Fruit fly (Drosophila melanogaster) whole organism, prepupa: ENCODE results near the gene CenB1A.
A peak's percentile ranks its signal among the peaks of the same experiment; 100 is the strongest.

ENCODE experiments used
- CG10631 ChIP-seq: fragments of 200-800 bp; sonication (Bioruptor generic); optimal IDR thresholded peaks from 2 replicates; lab custom pipeline; 2016; ENCODE audit warnings: missing biosample characterization, missing genetic modification characterization
- CG11762 ChIP-seq: fragments of 200-800 bp; sonication (Bioruptor generic); optimal IDR thresholded peaks from 3 replicates; lab custom pipeline; 2016; ENCODE audit warnings: missing biosample characterization, missing genetic modification characterization; ENCODE audit not compliant: insufficient read depth
- CG11902 ChIP-seq: fragments of 200-800 bp; sonication (Bioruptor generic); optimal IDR thresholded peaks from 3 replicates; lab custom pipeline; 2016; ENCODE audit warnings: missing biosample characterization, missing genetic modification characterization
- CG1621 ChIP-seq: fragments of 200-800 bp; sonication (Bioruptor generic); optimal IDR thresholded peaks from 3 replicates; lab custom pipeline; 2018; ENCODE audit warnings: missing biosample characterization, mild to moderate bottlenecking, missing genetic modification characterization
- CG3032 ChIP-seq: fragments of 200-800 bp; optimal IDR thresholded peaks from 2 replicates; lab custom pipeline; 2019; ENCODE audit warnings: missing biosample characterization, mild to moderate bottlenecking, missing genetic modification characterization, moderate library complexity
- CG32006 ChIP-seq: fragments of 200-800 bp; sonication (Bioruptor generic); optimal IDR thresholded peaks from 3 replicates; lab custom pipeline; 2017; ENCODE audit warnings: missing biosample characterization, mild to moderate bottlenecking, missing genetic modification characterization
- CG4318 ChIP-seq: fragments of 200-800 bp; sonication (Bioruptor generic); optimal IDR thresholded peaks from 3 replicates; lab custom pipeline; 2017; ENCODE audit warnings: missing biosample characterization, mild to moderate bottlenecking, missing genetic modification characterization
- CG6808 ChIP-seq: fragments of 200-800 bp; sonication (Bioruptor generic); optimal IDR thresholded peaks from 3 replicates; lab custom pipeline; 2017; ENCODE audit warnings: missing biosample characterization, missing genetic modification characterization, mild to moderate bottlenecking, moderate library complexity, missing genetic modification reagents
- CG6854 ChIP-seq: fragments of 200-800 bp; sonication (Bioruptor generic); optimal IDR thresholded peaks from 2 replicates; lab custom pipeline; 2017; ENCODE audit warnings: missing biosample characterization, mild to moderate bottlenecking, missing genetic modification characterization
- CG7368 ChIP-seq: fragments of 200-800 bp; sonication (Bioruptor generic); optimal IDR thresholded peaks from 3 replicates; lab custom pipeline; 2016; ENCODE audit warnings: missing biosample characterization, missing genetic modification characterization
- Eip75B ChIP-seq: fragments of 200-800 bp; sonication (Bioruptor generic); optimal IDR thresholded peaks from 3 replicates; lab custom pipeline; 2016; ENCODE audit warnings: missing biosample characterization, missing genetic modification characterization
- Eip78C ChIP-seq: fragments of 200-800 bp; sonication (Bioruptor generic); peaks from one replicate; lab custom pipeline; 2016; ENCODE audit warnings: missing biosample characterization, missing genetic modification characterization
- Gug ChIP-seq: fragments of 200-800 bp; sonication (Bioruptor generic); IDR thresholded peaks from 2 replicates; pipeline ENCODE4 v1.3.6; 2022; ENCODE audit warnings: missing biosample characterization, missing genetic modification characterization
- Hr38 ChIP-seq: sonication (Bioruptor generic); optimal IDR thresholded peaks from 2 replicates; lab custom pipeline; 2016; ENCODE audit warnings: missing biosample characterization, missing genetic modification characterization
- Hr39 ChIP-seq: fragments of 200-800 bp; sonication (Bioruptor generic); optimal IDR thresholded peaks from 2 replicates; lab custom pipeline; 2016; ENCODE audit warnings: missing biosample characterization, missing genetic modification characterization
- Hr4 ChIP-seq: fragments of 200-800 bp; sonication (Bioruptor generic); optimal IDR thresholded peaks from 3 replicates; lab custom pipeline; 2016; ENCODE audit warnings: missing biosample characterization, missing genetic modification characterization
- Lpt ChIP-seq: fragments of 200-800 bp; sonication (Bioruptor generic); optimal IDR thresholded peaks from 3 replicates; lab custom pipeline; 2016; ENCODE audit warnings: missing biosample characterization, missing genetic modification characterization
- Met ChIP-seq: fragments of 200-800 bp; sonication (Bioruptor generic); optimal IDR thresholded peaks from 3 replicates; lab custom pipeline; 2016; ENCODE audit warnings: missing biosample characterization, missing genetic modification characterization
- OdsH ChIP-seq: fragments of 200-800 bp; sonication (Bioruptor generic); optimal IDR thresholded peaks from 3 replicates; lab custom pipeline; 2016; ENCODE audit warnings: missing biosample characterization, missing genetic modification characterization
- acj6 ChIP-seq: fragments of 200-800 bp; sonication (Bioruptor generic); optimal IDR thresholded peaks from 3 replicates; lab custom pipeline; 2016; ENCODE audit warnings: missing biosample characterization, missing genetic modification characterization
- cyc ChIP-seq: fragments of 200-800 bp; sonication (Bioruptor generic); optimal IDR thresholded peaks from 3 replicates; lab custom pipeline; 2016; ENCODE audit warnings: missing biosample characterization, missing genetic modification characterization
- eg ChIP-seq: fragments of 200-800 bp; sonication (Bioruptor generic); IDR thresholded peaks from 3 replicates; pipeline ENCODE4 v1.3.6; 2022; ENCODE audit warnings: missing biosample characterization, missing genetic modification characterization
- fd59A ChIP-seq: fragments of 200-800 bp; sonication (Bioruptor generic); optimal IDR thresholded peaks from 2 replicates; lab custom pipeline; 2017; ENCODE audit warnings: missing biosample characterization, mild to moderate bottlenecking, missing genetic modification characterization, missing genetic modification reagents
- fkh ChIP-seq: fragments of 200-800 bp; sonication (Bioruptor generic); optimal IDR thresholded peaks from 3 replicates; lab custom pipeline; 2017; ENCODE audit warnings: missing biosample characterization, mild to moderate bottlenecking, missing genetic modification characterization, moderate library complexity
- lz ChIP-seq: fragments of 200-800 bp; sonication (Bioruptor generic); optimal IDR thresholded peaks from 3 replicates; lab custom pipeline; 2016; ENCODE audit warnings: missing biosample characterization, missing genetic modification characterization
- net ChIP-seq: fragments of 200-800 bp; sonication (Bioruptor generic); optimal IDR thresholded peaks from 3 replicates; lab custom pipeline; 2016; ENCODE audit warnings: missing biosample characterization, missing genetic modification characterization
- salr ChIP-seq, 2 experiments: fragments of 200-800 bp; sonication (Bioruptor generic); optimal IDR thresholded peaks; 3 replicates each; lab custom pipeline; 2016 to 2018; ENCODE audit warnings: missing biosample characterization in 2 of 2, missing genetic modification characterization in 2 of 2, mild to moderate bottlenecking in 1 of 2
- spab ChIP-seq: fragments of 200-800 bp; sonication (Bioruptor generic); optimal IDR thresholded peaks from 2 replicates; lab custom pipeline; 2017; ENCODE audit warnings: missing biosample characterization, mild to moderate bottlenecking, missing genetic modification characterization, missing genetic modification reagents
- svp ChIP-seq: fragments of 200-800 bp; sonication (Bioruptor generic); peaks from one replicate; lab custom pipeline; 2016; ENCODE audit warnings: missing biosample characterization, missing genetic modification characterization
- vri ChIP-seq: fragments of 200-800 bp; sonication (Bioruptor generic); optimal IDR thresholded peaks from 3 replicates; lab custom pipeline; 2016; ENCODE audit warnings: missing biosample characterization, mild to moderate bottlenecking, missing genetic modification characterization

The CenB1A gene

DNA sequence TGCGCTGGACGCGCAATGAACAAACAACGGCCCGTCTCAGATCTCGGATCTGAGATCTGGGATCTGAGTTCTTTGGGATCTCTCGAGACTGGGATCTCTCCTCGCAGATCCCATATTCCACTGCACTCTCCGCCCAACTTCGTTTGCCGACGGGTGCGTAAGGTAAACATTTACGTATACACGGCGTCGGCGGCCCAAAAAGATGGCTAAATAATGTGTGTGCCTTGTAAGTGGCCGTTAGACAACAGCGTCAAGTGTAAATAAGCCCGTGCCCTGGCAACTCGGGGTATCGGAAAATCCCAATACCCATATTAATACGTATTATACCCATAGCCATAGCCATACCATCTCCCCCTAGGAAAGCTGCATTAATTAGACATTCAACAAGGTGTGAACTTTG lies 16.5 kb downstream of the CenB1A start:
- TF ChIP-seq fkh (GFP tag; lab: Kevin White, UChicago), result peak; percentile 79
- no peak for TF ChIP-seq net
- no peak for TF ChIP-seq Gug (GFP tag; lab: Robert Waterston, UW)
- no peak for TF ChIP-seq fd59A

DNA sequence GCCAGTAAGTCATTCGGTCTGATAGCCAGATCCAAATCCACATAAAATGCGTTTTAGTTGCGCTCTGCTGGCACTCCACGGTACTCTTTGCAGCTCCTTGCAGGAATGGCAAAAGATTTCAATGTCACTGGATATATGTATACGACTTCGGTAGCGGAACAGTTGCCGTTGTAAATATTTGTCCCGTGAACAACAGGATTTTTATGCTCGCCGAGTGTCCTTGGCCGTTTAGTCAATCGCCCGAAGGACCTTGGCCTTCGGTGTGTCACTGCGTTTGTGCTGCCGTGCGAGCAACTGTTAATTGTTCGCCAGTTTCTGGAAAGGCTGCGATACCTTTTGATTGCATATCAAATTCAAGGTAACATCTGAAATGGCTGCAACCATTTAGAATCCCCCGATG lies 20.2 kb downstream of the CenB1A start:
- TF ChIP-seq CG6854 (GFP tag; lab: Kevin White, UChicago), result no peak
- no peak for TF ChIP-seq lz
- TF ChIP-seq OdsH, result no peak
- no peak for TF ChIP-seq Lpt
- TF ChIP-seq Met (GFP tag; lab: Kevin White, UChicago), result no peak
- no peak for TF ChIP-seq svp
- no peak for TF ChIP-seq CG11762 (GFP tag; lab: Kevin White, UChicago)
- no peak for TF ChIP-seq eg (GFP tag; lab: Robert Waterston, UW)
- no peak for TF ChIP-seq salr (GFP tag; optimal IDR thresholded peaks at IDR 0.05; lab: Kevin White, UChicago)

DNA sequence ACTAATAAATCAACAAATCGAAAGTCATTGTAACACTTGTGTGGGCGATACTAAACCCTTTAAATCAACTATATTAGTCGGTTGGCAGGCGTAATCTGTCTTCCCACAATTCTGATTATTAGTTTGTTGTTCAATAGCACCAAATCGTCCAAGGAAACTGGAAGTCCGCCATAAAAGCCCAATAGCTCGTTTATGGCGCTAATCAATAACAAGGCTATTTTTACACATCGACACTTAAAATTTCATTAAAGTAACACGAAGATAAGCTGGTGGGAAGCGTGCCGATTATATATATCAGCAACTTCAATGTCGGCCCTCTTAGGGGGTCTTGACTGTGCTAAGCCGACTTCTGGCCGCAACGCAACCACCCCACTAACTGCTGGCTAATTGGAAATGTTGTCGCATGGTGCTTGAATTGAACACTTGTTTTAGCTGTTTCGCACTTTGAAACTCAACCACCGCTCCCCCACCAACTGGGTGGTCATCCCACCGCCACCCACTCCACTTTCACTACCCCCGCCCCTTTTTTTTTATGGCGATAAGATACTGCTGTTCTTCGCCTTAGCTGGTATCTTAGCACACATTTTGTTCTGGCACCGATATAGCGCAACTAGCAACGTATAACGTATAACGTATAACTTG lies 20.9 kb downstream of the CenB1A start:
- no peak for TF ChIP-seq CG6808 (GFP tag; lab: Kevin White, UChicago)
- TF ChIP-seq Eip78C (GFP tag; lab: Kevin White, UChicago), result peak; percentile 42
- TF ChIP-seq, all 60 proteins: peak for 1

DNA sequence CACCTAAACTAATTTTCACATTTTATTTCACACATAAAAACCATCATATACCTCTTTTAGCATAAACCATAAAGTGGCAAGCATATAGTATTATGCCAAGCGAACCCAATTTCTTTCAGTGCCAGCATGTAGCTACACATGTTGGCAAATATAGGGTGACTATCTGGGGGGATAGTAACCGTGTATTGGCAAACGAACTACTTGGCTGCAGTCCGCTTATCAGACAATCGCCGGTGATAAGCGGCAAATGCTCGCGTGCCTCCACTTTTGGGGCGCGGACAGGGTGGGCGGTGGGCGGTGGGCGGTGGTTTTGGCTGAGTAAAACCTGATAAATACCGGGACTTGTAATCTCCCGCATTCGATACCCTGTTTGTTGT lies 21.4 kb downstream of the CenB1A start:
- TF ChIP-seq CG32006 (GFP tag; lab: Kevin White, UChicago) (peak; percentile 1), Hr38 (GFP tag; lab: Kevin White, UChicago) (no peak), cyc (GFP tag; lab: Kevin White, UChicago) (no peak), fkh (GFP tag; lab: Kevin White, UChicago) (peak; percentile 11), Eip75B (no peak), CG11902 (no peak), spab (GFP tag; lab: Kevin White, UChicago) (no peak), eg (GFP tag; lab: Robert Waterston, UW) (no peak)

DNA sequence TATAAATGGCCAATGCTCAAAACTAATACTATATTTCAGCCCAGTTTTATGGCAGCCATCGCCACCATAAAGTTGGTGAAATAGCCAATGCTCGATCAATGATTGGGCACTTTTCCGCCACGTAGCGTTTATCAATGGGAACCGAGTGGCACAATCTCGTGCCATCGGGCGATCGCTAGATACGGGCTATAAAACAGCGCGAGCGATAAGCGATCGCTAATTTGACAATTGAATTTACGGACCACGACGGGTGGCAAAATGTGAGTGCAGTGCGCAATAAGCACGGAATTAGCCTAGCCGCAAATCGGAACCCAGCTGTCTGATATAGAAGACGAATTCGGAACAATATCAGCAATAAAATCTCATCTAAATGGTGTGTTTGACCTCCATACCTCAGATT lies 22.1 kb downstream of the CenB1A start:
- no peak for TF ChIP-seq CG1621 (tag; lab: Kevin White, UChicago)
- TF ChIP-seq net, result no peak
- TF ChIP-seq CG7368 (GFP tag; lab: Kevin White, UChicago), result no peak
- no peak for TF ChIP-seq CG32006 (GFP tag; lab: Kevin White, UChicago)
- TF ChIP-seq vri (GFP tag; lab: Kevin White, UChicago), result peak; percentile 26

DNA sequence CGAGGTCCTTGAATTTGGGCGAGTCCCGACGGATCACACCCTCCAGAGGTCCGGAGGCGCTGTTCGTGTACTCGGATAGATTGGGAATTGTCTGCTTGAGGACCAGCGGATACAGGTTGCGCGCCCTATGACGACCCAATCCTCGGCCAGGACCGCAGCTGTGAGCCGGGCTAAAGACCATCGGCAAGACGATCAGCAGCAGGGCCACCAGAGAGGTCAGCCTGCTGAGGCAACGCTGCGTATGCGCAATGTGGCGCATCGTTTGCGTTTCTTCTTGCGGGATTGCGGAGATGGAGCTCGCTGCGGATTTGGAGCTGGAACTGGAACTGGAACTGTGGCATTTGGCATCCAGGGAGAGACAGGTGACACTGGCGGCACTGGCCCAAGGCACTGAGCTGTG lies 22.9 kb downstream of the CenB1A start:
- no peak for TF ChIP-seq CG10631 (GFP tag; lab: Kevin White, UChicago)
- TF ChIP-seq Hr38 (GFP tag; lab: Kevin White, UChicago), result no peak
- TF ChIP-seq acj6 (GFP tag; lab: Kevin White, UChicago), result no peak
- TF ChIP-seq CG4318 (GFP tag; lab: Kevin White, UChicago), result no peak
- no peak for TF ChIP-seq Hr4 (GFP tag; lab: Kevin White, UChicago)
- TF ChIP-seq CG3032 (tag; lab: Kevin White, UChicago), result no peak
- TF ChIP-seq Met (GFP tag; lab: Kevin White, UChicago), result no peak
- TF ChIP-seq svp, result no peak
- TF ChIP-seq Hr39 (GFP tag; lab: Kevin White, UChicago), result no peak
- TF ChIP-seq, all 60 proteins: peak for 0
